Worm (Caenorhabditis elegans) whole organism, late embryonic: ENCODE results near the gene lgc-16.

Experiments used
- C08G9.2 ChIP-seq: sonication (generic microtip); optimal IDR thresholded peaks from 2 replicates; lab custom pipeline; 2016; ENCODE audit warnings: mild to moderate bottlenecking, missing genetic modification characterization, moderate library complexity, missing compliant biosample characterization
- C38D4.7 ChIP-seq: fragments of 200-800 bp; sonication (Bioruptor generic); optimal IDR thresholded peaks from 2 replicates; lab custom pipeline; 2018; ENCODE audit warnings: mild to moderate bottlenecking, missing genetic modification characterization, moderate library complexity, missing compliant biosample characterization
- F13H6.1 ChIP-seq: sonication (generic microtip); optimal IDR thresholded peaks from 2 replicates; lab custom pipeline; 2016; ENCODE audit warnings: missing genetic modification characterization, missing compliant biosample characterization
- K02D7.2 ChIP-seq: sonication (generic microtip); optimal IDR thresholded peaks from 2 replicates; lab custom pipeline; 2017; ENCODE audit warnings: mild to moderate bottlenecking, missing genetic modification characterization, missing compliant biosample characterization
- T23F11.4 ChIP-seq: fragments of 200-800 bp; sonication (Bioruptor generic); optimal IDR thresholded peaks from 2 replicates; lab custom pipeline; 2018; ENCODE audit warnings: mild to moderate bottlenecking, missing genetic modification characterization, missing compliant biosample characterization
- ama-1 ChIP-seq: fragments of 150-350 bp; optimal IDR thresholded peaks from 2 replicates; lab custom pipeline; 2014
- ceh-14 ChIP-seq: sonication (generic microtip); optimal IDR thresholded peaks from 2 replicates; lab custom pipeline; 2016; ENCODE audit warnings: missing genotype, missing genetic modification characterization, missing compliant biosample characterization
- ceh-2 ChIP-seq: sonication (generic microtip); optimal IDR thresholded peaks from 2 replicates; lab custom pipeline; 2016; ENCODE audit warnings: missing genotype, missing genetic modification characterization, missing compliant biosample characterization
- ceh-24 ChIP-seq: sonication (generic microtip); optimal IDR thresholded peaks from 2 replicates; lab custom pipeline; 2016; ENCODE audit warnings: mild to moderate bottlenecking, missing genetic modification characterization, missing compliant biosample characterization
- ceh-31 ChIP-seq: sonication (generic microtip); optimal IDR thresholded peaks from 2 replicates; lab custom pipeline; 2016; ENCODE audit warnings: missing genetic modification characterization, missing compliant biosample characterization
- ceh-34 ChIP-seq: sonication (generic microtip); optimal IDR thresholded peaks from 2 replicates; lab custom pipeline; 2016; ENCODE audit warnings: mild to moderate bottlenecking, missing genetic modification characterization, missing compliant biosample characterization
- ceh-45 ChIP-seq: fragments of 200-800 bp; sonication (Bioruptor generic); IDR thresholded peaks from 2 replicates; pipeline ENCODE4 v1.3.6; 2022; ENCODE audit warnings: missing genetic modification reagents, missing genetic modification characterization, missing compliant biosample characterization
- ceh-48 ChIP-seq: sonication (generic microtip); optimal IDR thresholded peaks from 2 replicates; lab custom pipeline; 2016; ENCODE audit warnings: missing genetic modification characterization, inconsistent platforms, missing compliant biosample characterization
- ceh-9 ChIP-seq: sonication (generic microtip); optimal IDR thresholded peaks from 2 replicates; lab custom pipeline; 2016; ENCODE audit warnings: mild to moderate bottlenecking, missing genetic modification characterization, inconsistent platforms, missing compliant biosample characterization
- che-1 ChIP-seq: sonication (generic microtip); optimal IDR thresholded peaks from 2 replicates; lab custom pipeline; 2016; ENCODE audit warnings: mild to moderate bottlenecking, missing genetic modification characterization, missing compliant biosample characterization
- dve-1 ChIP-seq: sonication (generic microtip); optimal IDR thresholded peaks from 2 replicates; lab custom pipeline; 2017; ENCODE audit warnings: antibody characterized with exemption, mild to moderate bottlenecking, missing genetic modification characterization, missing compliant biosample characterization
- elt-4 ChIP-seq: sonication (generic microtip); optimal IDR thresholded peaks from 2 replicates; lab custom pipeline; 2016; ENCODE audit warnings: missing genetic modification characterization, missing compliant biosample characterization
- ets-4 ChIP-seq: sonication (generic microtip); optimal IDR thresholded peaks from 2 replicates; lab custom pipeline; 2016; ENCODE audit warnings: missing genetic modification characterization, missing compliant biosample characterization
- fax-1 ChIP-seq: sonication (generic microtip); optimal IDR thresholded peaks from 2 replicates; lab custom pipeline; 2016; ENCODE audit warnings: missing genotype, missing genetic modification characterization, missing compliant biosample characterization
- fkh-10 ChIP-seq: fragments of 150-350 bp; optimal IDR thresholded peaks from 2 replicates; lab custom pipeline; 2014; ENCODE audit warnings: missing biosample characterization, missing genetic modification reagents, missing genetic modification characterization
- gmeb-2 ChIP-seq: sonication (generic microtip); optimal IDR thresholded peaks from 2 replicates; lab custom pipeline; 2016; ENCODE audit warnings: missing genetic modification characterization, inconsistent platforms, missing compliant biosample characterization
- hlh-13 ChIP-seq: fragments of 200-800 bp; sonication (Bioruptor generic); optimal IDR thresholded peaks from 2 replicates; lab custom pipeline; 2018; ENCODE audit warnings: mild to moderate bottlenecking, missing genetic modification characterization, missing compliant biosample characterization
- hlh-15 ChIP-seq: sonication (generic microtip); optimal IDR thresholded peaks from 2 replicates; lab custom pipeline; 2016; ENCODE audit warnings: missing genetic modification characterization, missing compliant biosample characterization
- hlh-8 ChIP-seq: sonication (generic microtip); optimal IDR thresholded peaks from 2 replicates; lab custom pipeline; 2016; ENCODE audit warnings: missing genotype, missing genetic modification characterization, missing compliant biosample characterization
- lin-11 ChIP-seq: fragments of 200-800 bp; sonication (Bioruptor generic); optimal IDR thresholded peaks from 2 replicates; lab custom pipeline; 2018; ENCODE audit warnings: mild to moderate bottlenecking, missing genetic modification characterization, missing compliant biosample characterization
- madf-2 ChIP-seq: sonication (generic microtip); optimal IDR thresholded peaks from 2 replicates; lab custom pipeline; 2017; ENCODE audit warnings: missing genetic modification characterization, missing compliant biosample characterization
- mec-3 ChIP-seq: sonication (generic microtip); optimal IDR thresholded peaks from 2 replicates; lab custom pipeline; 2016; ENCODE audit warnings: borderline replicate concordance, missing genetic modification characterization, missing compliant biosample characterization
- nfya-1 ChIP-seq: sonication (generic microtip); optimal IDR thresholded peaks from 2 replicates; lab custom pipeline; 2017; ENCODE audit warnings: missing genetic modification characterization, mild to moderate bottlenecking, missing compliant biosample characterization, antibody characterized with exemption, moderate library complexity
- nhr-232 ChIP-seq: sonication (generic microtip); optimal IDR thresholded peaks from 2 replicates; lab custom pipeline; 2016; ENCODE audit warnings: missing genetic modification characterization, missing compliant biosample characterization
- npax-4 ChIP-seq: sonication (generic microtip); optimal IDR thresholded peaks from 2 replicates; lab custom pipeline; 2016; ENCODE audit warnings: missing genetic modification characterization, missing compliant biosample characterization
- odd-2 ChIP-seq: sonication (generic microtip); optimal IDR thresholded peaks from 2 replicates; lab custom pipeline; 2017; ENCODE audit warnings: antibody characterized with exemption, mild to moderate bottlenecking, missing genetic modification characterization, missing compliant biosample characterization
- pag-3 ChIP-seq: sonication (generic microtip); optimal IDR thresholded peaks from 2 replicates; lab custom pipeline; 2016; ENCODE audit warnings: missing compliant biosample characterization, missing genetic modification characterization, borderline replicate concordance
- pat-9 ChIP-seq: fragments of 200-800 bp; sonication (Bioruptor generic); optimal IDR thresholded peaks from 2 replicates; lab custom pipeline; 2018; ENCODE audit warnings: mild to moderate bottlenecking, missing genetic modification characterization, moderate library complexity, missing compliant biosample characterization
- pha-2 ChIP-seq: sonication (generic microtip); optimal IDR thresholded peaks from 2 replicates; lab custom pipeline; 2017; ENCODE audit warnings: mild to moderate bottlenecking, missing genetic modification characterization, missing compliant biosample characterization
- pha-4 ChIP-seq: fragments of 150-350 bp; optimal IDR thresholded peaks from 2 replicates; lab custom pipeline; 2018; ENCODE audit warnings: missing biosample characterization, missing genetic modification reagents, missing genetic modification characterization
- pqm-1 ChIP-seq: sonication (generic microtip); optimal IDR thresholded peaks from 2 replicates; lab custom pipeline; 2016; ENCODE audit warnings: missing genetic modification characterization, missing compliant biosample characterization
- pros-1 ChIP-seq: fragments of 150-350 bp; optimal IDR thresholded peaks from 2 replicates; lab custom pipeline; 2014; ENCODE audit warnings: missing biosample characterization, missing genetic modification reagents, missing genetic modification characterization
- ref-2 ChIP-seq: sonication (generic microtip); optimal IDR thresholded peaks from 2 replicates; lab custom pipeline; 2016; ENCODE audit warnings: missing genetic modification characterization, missing compliant biosample characterization
- sdc-2 ChIP-seq: sonication (generic microtip); optimal IDR thresholded peaks from 2 replicates; lab custom pipeline; 2016; ENCODE audit warnings: missing genotype, missing genetic modification characterization, missing compliant biosample characterization
- sox-4 ChIP-seq: sonication (generic microtip); optimal IDR thresholded peaks from 2 replicates; lab custom pipeline; 2017; ENCODE audit warnings: mild to moderate bottlenecking, missing genetic modification characterization, inconsistent platforms, missing compliant biosample characterization
- syd-9 ChIP-seq: sonication (generic microtip); optimal IDR thresholded peaks from 2 replicates; lab custom pipeline; 2016; ENCODE audit warnings: mild to moderate bottlenecking, missing genetic modification characterization, moderate library complexity, missing compliant biosample characterization
- tbx-2 ChIP-seq: sonication (generic microtip); optimal IDR thresholded peaks from 2 replicates; lab custom pipeline; 2016; ENCODE audit warnings: missing genetic modification characterization, missing compliant biosample characterization
- ttx-3 ChIP-seq: sonication (generic microtip); optimal IDR thresholded peaks from 2 replicates; lab custom pipeline; 2016; ENCODE audit warnings: missing genetic modification reagents, missing genetic modification characterization, missing compliant biosample characterization
- unc-3 ChIP-seq, 2 experiments: fragments of 200-800 bp in 1 of 2; sonication (Bioruptor generic) in 1 of 2; sonication (generic microtip) in 1 of 2; conservative IDR thresholded peaks in 1 of 2; optimal IDR thresholded peaks in 1 of 2; 2 replicates each; pipeline versions ENCODE4 v1.3.6 to Lab custom; 2016 to 2022; ENCODE audit warnings: missing compliant biosample characterization in 2 of 2, missing genetic modification characterization in 2 of 2, missing genetic modification reagents in 1 of 2
- unc-42 ChIP-seq: sonication (generic microtip); optimal IDR thresholded peaks from 2 replicates; lab custom pipeline; 2016; ENCODE audit warnings: missing genotype, missing genetic modification characterization, missing compliant biosample characterization
- unc-55 ChIP-seq: sonication (generic microtip); optimal IDR thresholded peaks from 2 replicates; lab custom pipeline; 2017; ENCODE audit warnings: missing biosample characterization, missing genetic modification reagents, missing genetic modification characterization
- unc-86 ChIP-seq: sonication (generic microtip); optimal IDR thresholded peaks from 2 replicates; lab custom pipeline; 2016; ENCODE audit warnings: missing genetic modification characterization, missing compliant biosample characterization
- zip-5 ChIP-seq: sonication (generic microtip); optimal IDR thresholded peaks from 2 replicates; lab custom pipeline; 2016; ENCODE audit warnings: missing genetic modification characterization, missing compliant biosample characterization
- ztf-16 ChIP-seq: sonication (generic microtip); optimal IDR thresholded peaks from 2 replicates; lab custom pipeline; 2017; ENCODE audit warnings: missing genetic modification characterization, missing compliant biosample characterization

Gene lgc-16

ce11 chrX:12106004-12106403, 12.4 kb upstream of the lgc-16 start (continued):
- TF ChIP-seq gmeb-2 (tag; lab: Kevin White, UChicago) (peak; percentile 95), pros-1 (tag; lab: Kevin White, UChicago) (peak; percentile 13), nhr-232 (tag; lab: Kevin White, UChicago) (peak; percentile 93), ama-1 (no peak), unc-42 (tag; lab: Kevin White, UChicago) (peak; percentile 96), ceh-45 (no peak; the same call in 1 of the 2 replicates), sox-4 (peak; percentile 95), unc-86 (peak; percentile 96), ceh-9 (peak; percentile 82), pqm-1 (peak; percentile 82), tbx-2 (tag; lab: Kevin White, UChicago) (peak; percentile 95), K02D7.2 (tag; lab: Kevin White, UChicago) (peak; percentile 92), hlh-13 (GFP tag; lab: Kevin White, UChicago) (peak; percentile 93), pat-9 (peak; percentile 96), dve-1 (tag; lab: Kevin White, UChicago) (peak; percentile 96), fax-1 (tag; lab: Kevin White, UChicago) (peak; percentile 92), mec-3 (tag; lab: Kevin White, UChicago) (peak; percentile 76), ztf-16 (tag; lab: Kevin White, UChicago) (peak; percentile 97), madf-2 (tag; lab: Kevin White, UChicago) (peak; percentile 93), zip-5 (tag; lab: Kevin White, UChicago) (peak; percentile 86), pag-3 (tag; lab: Kevin White, UChicago) (peak; percentile 87), ceh-2 (tag; lab: Kevin White, UChicago) (peak; percentile 94), pha-4 (no peak), ceh-31 (tag; lab: Kevin White, UChicago) (peak; percentile 88), nfya-1 (tag; lab: Kevin White, UChicago) (peak; percentile 83), ceh-24 (peak; percentile 89), lin-11 (tag; lab: Kevin White, UChicago) (peak; percentile 94), hlh-15 (tag; lab: Kevin White, UChicago) (peak; percentile 96), ceh-48 (tag; lab: Kevin White, UChicago) (peak; percentile 89), elt-4 (tag; lab: Kevin White, UChicago) (peak; percentile 77), C38D4.7 (peak; percentile 95), ets-4 (tag; lab: Kevin White, UChicago) (peak; percentile 79), ceh-34 (tag; lab: Kevin White, UChicago) (peak; percentile 96), pha-2 (tag; lab: Kevin White, UChicago) (peak; percentile 95), sdc-2 (peak; percentile 94), F13H6.1 (tag; lab: Kevin White, UChicago) (peak; percentile 94), T23F11.4 (GFP tag; lab: Kevin White, UChicago) (peak; percentile 94), ref-2 (tag; lab: Kevin White, UChicago) (no peak), npax-4 (peak; percentile 93), unc-3 (GFP tag; conservative IDR thresholded peaks at IDR 0.05; lab: Robert Waterston, UW) (peak; percentile 98), unc-3 (tag; optimal IDR thresholded peaks at IDR 0.05; lab: Kevin White, UChicago) (peak; percentile 89), syd-9 (peak; percentile 94), hlh-8 (tag; lab: Kevin White, UChicago) (peak; percentile 95), odd-2 (tag; lab: Kevin White, UChicago) (peak; percentile 57), ttx-3 (peak; percentile 97), che-1 (tag; lab: Kevin White, UChicago) (peak; percentile 96), fkh-10 (GFP tag; lab: Kevin White, UChicago) (peak; percentile 75), C08G9.2 (tag; lab: Kevin White, UChicago) (peak; percentile 89), ceh-14 (tag; lab: Kevin White, UChicago) (peak; percentile 98), unc-55 (GFP tag; lab: Kevin White, UChicago) (no peak)
